Fruit fly (Drosophila melanogaster) whole organism: ENCODE data around the gene CG43246.

Experiments used
- EcR ChIP-seq, 2 experiments: fragments of >200 bp; optimal IDR thresholded peaks; 2 replicates each; lab custom pipeline; 2017; ENCODE audit warnings: missing biosample characterization in 2 of 2, missing genetic modification characterization in 2 of 2, missing genetic modification reagents in 2 of 2
- pan ChIP-seq: fragments of >200 bp; optimal IDR thresholded peaks from 2 replicates; lab custom pipeline; 2017
- psq ChIP-seq: fragments of >200 bp; optimal IDR thresholded peaks from 2 replicates; lab custom pipeline; 2017
- usp ChIP-seq: fragments of >200 bp; optimal IDR thresholded peaks from 2 replicates; lab custom pipeline; 2017; ENCODE audit warnings: missing biosample characterization, missing genetic modification characterization, mixed read lengths

dm6 chr3L:14556177-14556576 is 19.7 kb downstream of the CG43246 start:
- TF ChIP-seq psq (lab: Kevin White, UChicago) (no peak), EcR (GFP tag; optimal IDR thresholded peaks at IDR 0.05; lab: Kevin White, UChicago) (peak in 1 of 2 experiments; percentile 47), usp (GFP tag; lab: Kevin White, UChicago) (no peak), pan (lab: Kevin White, UChicago) (no peak)
